Fruit fly (Drosophila melanogaster) whole organism, adult: ENCODE measurements around the gene CG31021.

ENCODE experiments used
- CG33017 ChIP-seq: fragments of 200-800 bp; sonication (Bioruptor generic); optimal IDR thresholded peaks from 2 replicates; lab custom pipeline; 2018; ENCODE audit warnings: missing biosample characterization, mild to moderate bottlenecking, missing genetic modification characterization, moderate library complexity
- CG5204 ChIP-seq: fragments of 200-800 bp; sonication (Bioruptor generic); optimal IDR thresholded peaks from 2 replicates; lab custom pipeline; 2016; ENCODE audit warnings: missing biosample characterization, missing genetic modification characterization
- CG7045 ChIP-seq: fragments of 200-800 bp; sonication (Bioruptor generic); optimal IDR thresholded peaks from 2 replicates; lab custom pipeline; 2017; ENCODE audit warnings: missing biosample characterization, mild to moderate bottlenecking, missing genetic modification characterization
- Crg-1 ChIP-seq: fragments of 200-800 bp; sonication (Bioruptor generic); optimal IDR thresholded peaks from 2 replicates; lab custom pipeline; 2016; ENCODE audit warnings: missing biosample characterization, missing genetic modification characterization
- Hr96 ChIP-seq: fragments of 200-800 bp; sonication (Bioruptor generic); optimal IDR thresholded peaks from 2 replicates; lab custom pipeline; 2016; ENCODE audit warnings: missing biosample characterization, missing genetic modification characterization
- Mnt ChIP-seq: fragments of 200-800 bp; sonication (Bioruptor generic); optimal IDR thresholded peaks from 2 replicates; lab custom pipeline; 2016; ENCODE audit warnings: missing biosample characterization, mild to moderate bottlenecking, missing genetic modification characterization
- bab1 ChIP-seq: fragments of 200-800 bp; sonication (Bioruptor generic); optimal IDR thresholded peaks from 3 replicates; lab custom pipeline; 2019; ENCODE audit warnings: missing biosample characterization, mild to moderate bottlenecking, missing genetic modification characterization, moderate library complexity
- ovo ChIP-seq: fragments of 200-800 bp; sonication (Bioruptor generic); optimal IDR thresholded peaks from 2 replicates; lab custom pipeline; 2016; ENCODE audit warnings: missing biosample characterization, missing genetic modification characterization
- pad ChIP-seq: fragments of 200-800 bp; sonication (Bioruptor generic); optimal IDR thresholded peaks from 3 replicates; lab custom pipeline; 2017; ENCODE audit warnings: missing biosample characterization, missing genetic modification characterization, mild to moderate bottlenecking, moderate library complexity, missing genetic modification reagents
- tj ChIP-seq: fragments of 200-800 bp; sonication (Bioruptor generic); optimal IDR thresholded peaks from 3 replicates; lab custom pipeline; 2017; ENCODE audit warnings: missing biosample characterization, mild to moderate bottlenecking, missing genetic modification characterization, moderate library complexity
- toe ChIP-seq: fragments of 200-800 bp; sonication (Bioruptor generic); optimal IDR thresholded peaks from 2 replicates; lab custom pipeline; 2016; ENCODE audit warnings: missing biosample characterization, missing genetic modification characterization

- TF ChIP-seq CG33017 (tag; lab: Kevin White, UChicago) (no peak), bab1 (no peak), pad (no peak), tj (GFP tag; lab: Kevin White, UChicago) (no peak), ovo (GFP tag; lab: Kevin White, UChicago) (no peak), Mnt (GFP tag; lab: Kevin White, UChicago) (no peak), Crg-1 (GFP tag; lab: Kevin White, UChicago) (no peak), CG7045 (GFP tag; lab: Kevin White, UChicago) (no peak), toe (GFP tag; lab: Kevin White, UChicago) (no peak), CG5204 (GFP tag; lab: Kevin White, UChicago) (no peak), Hr96 (no peak)
Measured at dm6 chr3R:30562733-30563259, 39.2 kb upstream of the CG31021 start.
